Worm (Caenorhabditis elegans) whole organism, L4 larva: ENCODE results near the gene C37C3.18.
A peak's percentile ranks its signal among the peaks of the same experiment; 100 is the strongest.

ENCODE experiments used
- F44E2.7 ChIP-seq: fragments of 200-800 bp; sonication (Bioruptor generic); IDR thresholded peaks from 2 replicates; pipeline ENCODE4 v2.1.2; 2022; ENCODE audit warnings: missing genetic modification characterization, missing compliant biosample characterization
- F49E8.2 ChIP-seq: sonication (generic microtip); optimal IDR thresholded peaks from 2 replicates; lab custom pipeline; 2016; ENCODE audit warnings: missing compliant biosample characterization, mild to moderate bottlenecking, missing genetic modification characterization, borderline replicate concordance
- T20F7.1 ChIP-seq: fragments of 200-800 bp; sonication (Bioruptor generic); optimal IDR thresholded peaks from 2 replicates; lab custom pipeline; 2018; ENCODE audit warnings: mild to moderate bottlenecking, missing genetic modification characterization, missing compliant biosample characterization
- T26A8.4 ChIP-seq: fragments of 200-800 bp; sonication (Bioruptor generic); IDR thresholded peaks from 2 replicates; pipeline ENCODE4 v1.3.6; 2022; ENCODE audit warnings: missing genetic modification characterization, missing compliant biosample characterization
- Y48G9A.11 ChIP-seq: fragments of 200-800 bp; sonication (Bioruptor generic); IDR thresholded peaks from 2 replicates; pipeline ENCODE4 v1.3.6; 2022; ENCODE audit warnings: missing genetic modification reagents, missing genetic modification characterization, missing compliant biosample characterization
- ZK546.5 ChIP-seq, 2 experiments: sonication (generic microtip); optimal IDR thresholded peaks; 2 replicates each; lab custom pipeline; 2017; ENCODE audit warnings: missing biosample characterization in 2 of 2, missing genetic modification characterization in 2 of 2
- aha-1 ChIP-seq: fragments of 150-350 bp; peaks from one replicate; lab custom pipeline; 2014; ENCODE audit warnings: missing biosample characterization, missing genetic modification characterization
- aly-2 ChIP-seq: sonication (generic microtip); optimal IDR thresholded peaks from 2 replicates; lab custom pipeline; 2018; ENCODE audit warnings: missing biosample characterization, missing genetic modification characterization
- ama-1 ChIP-seq: fragments of 150-350 bp; optimal IDR thresholded peaks from 2 replicates; lab custom pipeline; 2014; ENCODE audit warnings: inconsistent platforms, mixed read lengths
- arid-1 ChIP-seq: fragments of 200-800 bp; sonication (Bioruptor generic); conservative IDR thresholded peaks from 2 replicates; pipeline ENCODE4 v1.3.6; 2022; ENCODE audit warnings: missing genetic modification reagents, missing genetic modification characterization, missing compliant biosample characterization
- ctbp-1 ChIP-seq: fragments of 200-800 bp; sonication (Bioruptor generic); IDR thresholded peaks from 2 replicates; pipeline ENCODE4 v1.3.6; 2022; ENCODE audit warnings: missing genetic modification reagents, missing genetic modification characterization, missing compliant biosample characterization
- daf-12 ChIP-seq: fragments of 150-350 bp; optimal IDR thresholded peaks from 2 replicates; lab custom pipeline; 2014; ENCODE audit warnings: missing biosample characterization, missing genetic modification reagents, missing genetic modification characterization
- daf-16 ChIP-seq, 3 experiments: sonication (generic microtip); optimal IDR thresholded peaks; 2 replicates each; lab custom pipeline; 2016 to 2017; ENCODE audit warnings: missing genetic modification characterization in 3 of 3, missing genetic modification reagents in 3 of 3, mild to moderate bottlenecking in 2 of 3, missing compliant biosample characterization in 2 of 3, missing biosample characterization in 1 of 3, moderate library complexity in 1 of 3
- dmd-8 ChIP-seq: fragments of 200-800 bp; sonication (Bioruptor generic); IDR thresholded peaks from 2 replicates; pipeline ENCODE4 v1.3.6; 2022; ENCODE audit warnings: missing genetic modification characterization, missing compliant biosample characterization
- dmd-9 ChIP-seq: fragments of 200-800 bp; sonication (Bioruptor generic); IDR thresholded peaks from 2 replicates; pipeline ENCODE4 v1.3.6; 2022; ENCODE audit warnings: missing genetic modification reagents, missing genetic modification characterization, missing compliant biosample characterization
- duxl-1 ChIP-seq: sonication (generic microtip); optimal IDR thresholded peaks from 2 replicates; lab custom pipeline; 2016; ENCODE audit warnings: mild to moderate bottlenecking, missing genetic modification characterization, moderate library complexity, missing compliant biosample characterization; ENCODE audit not compliant: poor library complexity
- dve-1 ChIP-seq: sonication (generic microtip); optimal IDR thresholded peaks from 2 replicates; lab custom pipeline; 2017; ENCODE audit warnings: antibody characterized with exemption, mild to moderate bottlenecking, missing genetic modification characterization, missing compliant biosample characterization; ENCODE audit not compliant: insufficient read depth
- gei-8 ChIP-seq: fragments of 200-800 bp; sonication (Bioruptor generic); optimal IDR thresholded peaks from 2 replicates; lab custom pipeline; 2018; ENCODE audit warnings: mild to moderate bottlenecking, missing genetic modification characterization, missing compliant biosample characterization
- hlh-11 ChIP-seq: fragments of 200-800 bp; sonication (Bioruptor generic); optimal IDR thresholded peaks from 2 replicates; lab custom pipeline; 2018; ENCODE audit warnings: mild to moderate bottlenecking, missing genetic modification characterization, missing compliant biosample characterization
- hlh-30 ChIP-seq: sonication (generic microtip); optimal IDR thresholded peaks from 2 replicates; lab custom pipeline; 2017; ENCODE audit warnings: antibody characterized with exemption, mild to moderate bottlenecking, missing genetic modification characterization, missing compliant biosample characterization; ENCODE audit not compliant: insufficient read depth
- jun-1 ChIP-seq: fragments of 150-350 bp; optimal IDR thresholded peaks from 2 replicates; lab custom pipeline; 2014; ENCODE audit warnings: missing biosample characterization, missing genetic modification reagents, missing genetic modification characterization
- lin-1 ChIP-seq: fragments of 200-800 bp; sonication (Bioruptor generic); IDR thresholded peaks from 2 replicates; pipeline ENCODE4 v1.3.6; 2022; ENCODE audit warnings: missing genetic modification reagents, missing genetic modification characterization, missing compliant biosample characterization
- lin-15B ChIP-seq: fragments of 150-350 bp; sonication (generic microtip); optimal IDR thresholded peaks from 3 replicates; lab custom pipeline; 2014; ENCODE audit warnings: missing biosample characterization, missing genetic modification characterization
- lin-29 ChIP-seq: fragments of 200-800 bp; sonication (Bioruptor generic); IDR thresholded peaks from 2 replicates; pipeline ENCODE4 v1.3.6; 2022; ENCODE audit warnings: missing genetic modification reagents, missing genetic modification characterization, missing compliant biosample characterization
- lin-38 ChIP-seq: fragments of 200-800 bp; sonication (Bioruptor generic); IDR thresholded peaks from 2 replicates; pipeline ENCODE4 v1.3.6; 2022; ENCODE audit warnings: missing genetic modification reagents, missing genetic modification characterization, missing compliant biosample characterization
- lir-3 ChIP-seq: sonication (generic microtip); optimal IDR thresholded peaks from 2 replicates; lab custom pipeline; 2016; ENCODE audit warnings: mild to moderate bottlenecking, missing genetic modification characterization, missing compliant biosample characterization
- madf-5 ChIP-seq, 2 experiments: fragments of 200-800 bp; sonication (Bioruptor generic); IDR thresholded peaks; 2 replicates each; pipeline ENCODE4 v1.3.6; 2022; ENCODE audit warnings: missing compliant biosample characterization in 2 of 2, missing genetic modification characterization in 2 of 2
- mep-1 ChIP-seq: fragments of 150-350 bp; sonication (generic microtip); optimal IDR thresholded peaks from 3 replicates; lab custom pipeline; 2014; ENCODE audit warnings: missing biosample characterization, missing genetic modification characterization
- mes-2 ChIP-seq: sonication (generic microtip); optimal IDR thresholded peaks from 2 replicates; lab custom pipeline; 2016; ENCODE audit warnings: missing genotype, mild to moderate bottlenecking, missing genetic modification characterization, missing compliant biosample characterization; ENCODE audit not compliant: poor library complexity, severe bottlenecking
- mxl-3 ChIP-seq: fragments of 200-800 bp; sonication (Bioruptor generic); optimal IDR thresholded peaks from 2 replicates; lab custom pipeline; 2018; ENCODE audit warnings: mild to moderate bottlenecking, missing genetic modification characterization, missing compliant biosample characterization
- nhr-237 ChIP-seq: sonication (generic microtip); optimal IDR thresholded peaks from 2 replicates; lab custom pipeline; 2017; ENCODE audit warnings: missing biosample characterization, missing genetic modification characterization
- nhr-48 ChIP-seq: sonication (generic microtip); optimal IDR thresholded peaks from 2 replicates; lab custom pipeline; 2016; ENCODE audit warnings: mild to moderate bottlenecking, missing genetic modification characterization, missing compliant biosample characterization
- nhr-77 ChIP-seq: fragments of 150-350 bp; optimal IDR thresholded peaks from 2 replicates; lab custom pipeline; 2014; ENCODE audit warnings: missing biosample characterization, missing genetic modification characterization
- rbr-2 ChIP-seq: sonication (generic microtip); optimal IDR thresholded peaks from 2 replicates; lab custom pipeline; 2016; ENCODE audit warnings: missing genotype, missing genetic modification characterization, missing compliant biosample characterization
- sdz-12 ChIP-seq: fragments of 200-800 bp; sonication (Bioruptor generic); optimal IDR thresholded peaks from 2 replicates; lab custom pipeline; 2018; ENCODE audit warnings: mild to moderate bottlenecking, missing genetic modification characterization, missing compliant biosample characterization
- set-16 ChIP-seq: fragments of 200-800 bp; sonication (Bioruptor generic); IDR thresholded peaks from 2 replicates; pipeline ENCODE4 v1.3.6; 2022; ENCODE audit warnings: missing genetic modification reagents, missing genetic modification characterization, missing compliant biosample characterization
- spr-1 ChIP-seq: sonication (generic microtip); optimal IDR thresholded peaks from 2 replicates; lab custom pipeline; 2016; ENCODE audit warnings: mild to moderate bottlenecking, missing genetic modification characterization, missing compliant biosample characterization
- spr-3 ChIP-seq: fragments of 200-800 bp; sonication (Bioruptor generic); optimal IDR thresholded peaks from 2 replicates; lab custom pipeline; 2018; ENCODE audit warnings: mild to moderate bottlenecking, missing genetic modification characterization, missing compliant biosample characterization
- tag-97 ChIP-seq: fragments of 200-800 bp; sonication (Bioruptor generic); IDR thresholded peaks from 2 replicates; pipeline ENCODE4 v1.3.6; 2022; ENCODE audit warnings: missing genetic modification characterization, missing compliant biosample characterization
- unc-130 ChIP-seq: sonication (generic microtip); optimal IDR thresholded peaks from 2 replicates; lab custom pipeline; 2016; ENCODE audit warnings: missing genetic modification reagents, missing genetic modification characterization, missing compliant biosample characterization
- zag-1 ChIP-seq: fragments of 150-350 bp; optimal IDR thresholded peaks from 2 replicates; lab custom pipeline; 2014; ENCODE audit warnings: missing biosample characterization, missing genetic modification characterization
- zfp-3 ChIP-seq: fragments of 200-800 bp; sonication (Bioruptor generic); conservative IDR thresholded peaks from 2 replicates; pipeline ENCODE4 v1.3.6; 2022; ENCODE audit warnings: missing genetic modification reagents, missing genetic modification characterization, missing compliant biosample characterization
- zip-11 ChIP-seq: fragments of 200-800 bp; sonication (Bioruptor generic); IDR thresholded peaks from 2 replicates; pipeline ENCODE4 v1.3.6; 2022; ENCODE audit warnings: missing genetic modification characterization, missing compliant biosample characterization

C37C3.18 gene

ce11 chrV:7853900-7854299 is 893 bp upstream of the C37C3.18 start (continued):
- TF ChIP-seq daf-16 (GFP tag; optimal IDR thresholded peaks at IDR 0.05; lab: Kevin White, UChicago) (no peak), daf-16 (tag; optimal IDR thresholded peaks at IDR 0.05; lab: Kevin White, UChicago) (peak; percentile 25), ctbp-1 (GFP tag; lab: Robert Waterston, UW) (no peak), gei-8 (GFP tag; lab: Kevin White, UChicago) (no peak), lin-38 (0 out of 2 replicates have a peak, but pooled peaks have one; percentile 22), nhr-48 (tag; lab: Kevin White, UChicago) (no peak), lir-3 (tag; lab: Kevin White, UChicago) (no peak), unc-130 (no peak), tag-97 (GFP tag; lab: Robert Waterston, UW) (no peak), jun-1 (no peak), ZK546.5 (tag; optimal IDR thresholded peaks at IDR 0.05; lab: Kevin White, UChicago) (no peak), daf-12 (tag; lab: Kevin White, UChicago) (no peak), lin-1 (GFP tag; lab: Robert Waterston, UW) (no peak), sdz-12 (no peak), mes-2 (tag; lab: Kevin White, UChicago) (peak; percentile 24), zag-1 (tag; lab: Kevin White, UChicago) (no peak), zip-11 (GFP tag; lab: Robert Waterston, UW) (no peak), T26A8.4 (GFP tag; lab: Robert Waterston, UW) (no peak)

DNA sequence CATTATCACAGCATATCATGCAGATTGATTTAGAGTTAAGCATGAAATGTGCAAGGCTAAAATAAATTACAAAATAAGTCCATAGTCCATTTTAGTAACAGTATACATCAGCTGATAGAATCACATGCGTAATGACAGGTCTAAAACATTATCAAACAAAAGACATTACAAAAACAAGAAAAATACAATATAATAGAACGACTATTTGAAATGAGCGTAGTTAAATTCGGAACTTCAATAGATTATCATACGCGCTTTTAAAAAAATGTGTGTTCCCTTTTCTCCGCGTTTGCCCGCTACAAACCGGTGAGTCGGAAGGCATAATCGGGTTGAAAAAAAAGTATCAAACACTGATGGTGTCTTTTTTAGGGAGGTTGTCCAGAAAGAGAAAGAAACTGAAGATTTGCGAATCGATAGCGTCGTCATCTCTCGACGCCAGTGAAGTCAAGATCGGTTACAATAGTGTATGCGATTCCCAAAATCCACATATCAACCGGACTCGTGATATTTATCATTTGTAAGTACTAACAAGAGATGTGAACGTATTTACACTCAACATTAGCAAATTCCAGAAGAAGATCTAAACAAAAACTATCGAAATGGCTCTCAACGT is 695 bp downstream of the C37C3.18 start, which contains the start of gene C37C3.2:
Gene C37C3.2, plus strand, starts transcription at position 563 of the 613 bp plus-strand sequence.
- TF ChIP-seq T20F7.1 (peak; percentile 34), zfp-3 (no peak), lin-15B (tag; lab: Kevin White, UChicago) (no peak), aha-1 (tag; lab: Kevin White, UChicago) (peak; percentile 61), lin-38 (peak; percentile 3; the same call in 1 of the 2 replicates), daf-16 (GFP tag; optimal IDR thresholded peaks at IDR 0.05; lab: Kevin White, UChicago) (no peak), daf-16 (tag; optimal IDR thresholded peaks at IDR 0.05; lab: Kevin White, UChicago) (peak; percentile 8), nhr-77 (tag; lab: Kevin White, UChicago) (peak; percentile 51), hlh-11 (tag; lab: Kevin White, UChicago) (no peak), F44E2.7 (0 out of 2 replicates have a peak, but pooled peaks have one; percentile 54), aly-2 (tag; lab: Kevin White, UChicago) (no peak), arid-1 (GFP tag; lab: Robert Waterston, UW) (0 out of 2 replicates have a peak, but pooled peaks have one; percentile 15), hlh-30 (tag; lab: Kevin White, UChicago) (peak; percentile 8), ZK546.5 (tag; optimal IDR thresholded peaks at IDR 0.05; lab: Kevin White, UChicago) (no peak), duxl-1 (tag; lab: Kevin White, UChicago) (peak; percentile 19), spr-1 (tag; lab: Kevin White, UChicago) (peak; percentile 2)

DNA sequence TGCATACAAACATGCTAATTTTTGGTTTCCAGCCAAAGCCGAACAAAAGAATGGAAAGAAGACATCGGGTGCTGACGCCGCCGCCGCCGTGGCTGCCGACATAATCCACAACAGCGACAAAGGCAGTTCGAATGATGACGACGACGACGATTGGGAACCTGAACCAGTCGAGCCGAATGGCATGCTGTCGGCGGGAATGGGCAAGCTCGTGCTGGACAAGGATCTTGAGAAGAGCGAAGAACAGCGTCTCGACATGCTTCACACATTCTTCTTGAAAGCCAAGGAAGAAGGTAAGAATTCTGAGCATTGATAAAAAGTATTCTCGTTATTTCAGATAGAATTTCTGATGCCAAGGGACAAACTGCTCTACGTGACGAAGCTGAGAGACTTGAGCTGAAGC is 1.8 kb downstream of the C37C3.18 start:
- no peak for TF ChIP-seq Y48G9A.11 (GFP tag; lab: Robert Waterston, UW)
- peak; percentile 38; the same call in 1 of the 2 replicates for TF ChIP-seq set-16

DNA sequence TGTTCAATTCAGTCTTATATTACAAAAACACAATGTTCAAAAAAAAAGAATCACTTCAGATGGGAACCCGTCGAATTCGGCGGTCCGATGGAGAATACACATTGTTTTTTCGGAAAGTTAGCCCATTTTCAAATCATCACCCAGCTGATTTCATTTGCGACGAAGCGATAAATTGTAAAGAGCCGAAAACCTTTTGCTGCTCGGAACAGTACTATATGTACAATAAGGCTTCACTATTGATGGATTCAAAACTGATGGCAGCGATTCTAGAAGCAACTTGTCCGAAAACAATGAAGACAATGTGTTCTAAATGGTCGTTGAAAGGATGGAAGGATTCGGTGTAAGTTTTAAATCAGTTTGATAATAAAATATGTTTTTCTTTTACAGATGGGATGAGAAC is 3.1 kb downstream of the C37C3.18 start, which contains the start of gene C37C3.1:
Gene C37C3.1, plus strand, starts transcription at position 33 of the 400 bp plus-strand sequence.
- TF ChIP-seq dmd-8 (GFP tag; lab: Robert Waterston, UW), result 0 out of 2 replicates have a peak, but pooled peaks have one; percentile 24
- peak; percentile 15 for TF ChIP-seq nhr-48 (tag; lab: Kevin White, UChicago)
- no peak for TF ChIP-seq lin-29 (GFP tag; lab: Robert Waterston, UW)
- TF ChIP-seq madf-5 (GFP tag; IDR thresholded peaks at IDR 0.05; lab: Robert Waterston, UW), result no peak
- peak; percentile 14 for TF ChIP-seq dve-1
- TF ChIP-seq rbr-2 (tag; lab: Kevin White, UChicago), result peak; percentile 11
- TF ChIP-seq arid-1 (GFP tag; lab: Robert Waterston, UW), result peak; percentile 57; the same call in 1 of the 2 replicates
- 0 out of 2 replicates have a peak, but pooled peaks have one; percentile 47 for TF ChIP-seq zfp-3
- peak; percentile 13 for TF ChIP-seq spr-3 (GFP tag; lab: Kevin White, UChicago)
- peak; percentile 57 for TF ChIP-seq lin-38
- no peak for TF ChIP-seq dmd-9 (GFP tag; lab: Robert Waterston, UW)
- peak; percentile 35 for TF ChIP-seq mep-1 (tag; lab: Kevin White, UChicago)
- peak; percentile 17 for TF ChIP-seq F49E8.2 (tag; lab: Kevin White, UChicago)
- peak; percentile 94 for TF ChIP-seq aha-1 (tag; lab: Kevin White, UChicago)
- no peak for TF ChIP-seq daf-16 (GFP tag; optimal IDR thresholded peaks at IDR 0.05; lab: Kevin White, UChicago)
- TF ChIP-seq daf-16 (tag; optimal IDR thresholded peaks at IDR 0.05; lab: Kevin White, UChicago), result no peak
- no peak for TF ChIP-seq mxl-3 (GFP tag; lab: Kevin White, UChicago)
- TF ChIP-seq spr-1 (tag; lab: Kevin White, UChicago), result peak; percentile 19
- TF ChIP-seq ama-1 (lab: Kevin White, UChicago), result peak; percentile 84
- no peak for TF ChIP-seq nhr-237 (tag; lab: Kevin White, UChicago)
